Fruit fly (Drosophila melanogaster): Measurements from ENCODE around the gene CG9040.

Gene CG9040

DNA sequence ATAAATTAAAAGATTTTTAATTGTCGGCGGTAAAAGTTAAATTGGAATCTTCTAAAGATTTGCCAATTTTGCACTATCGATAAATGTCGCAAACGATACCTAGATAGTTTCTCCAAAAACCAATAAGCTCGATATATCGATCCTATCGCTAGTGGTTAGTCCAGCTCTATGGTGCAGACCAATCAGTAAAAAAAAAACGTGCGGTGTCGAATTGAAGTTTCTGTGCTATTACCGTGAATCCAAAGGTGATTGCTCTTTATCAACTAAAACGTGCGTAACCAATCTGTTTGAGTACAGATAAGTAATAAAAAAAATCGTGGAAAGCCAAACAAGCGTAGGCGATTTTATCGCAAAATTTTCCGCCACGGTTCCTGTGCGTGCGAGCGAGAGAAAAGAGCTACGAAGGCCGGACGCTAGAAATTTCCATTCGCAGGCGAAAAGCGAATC lies 49.2 kb downstream of the CG9040 start, which contains the start of gene Hsp110 (continued):
- no peak for TF ChIP-seq CG10321 (GFP tag; IDR thresholded peaks at IDR 0.05)
- no peak for TF ChIP-seq cad (GFP tag; optimal IDR thresholded peaks at IDR 0.05)
- TF ChIP-seq Hr3 (GFP tag; optimal IDR thresholded peaks at IDR 0.05) = no peak
- no peak for TF ChIP-seq jigr1 (GFP tag; IDR thresholded peaks at IDR 0.05)
- TF ChIP-seq B-H2 (GFP tag; optimal IDR thresholded peaks at IDR 0.05) = peak; percentile 45
- peak; percentile 5 for TF ChIP-seq Xbp1 (GFP tag; optimal IDR thresholded peaks at IDR 0.05)
- TF ChIP-seq Lpt (GFP tag; optimal IDR thresholded peaks at IDR 0.05) = no peak
- TF ChIP-seq wor (GFP tag; IDR thresholded peaks at IDR 0.05) = no peak
- no peak for TF ChIP-seq shn (GFP tag; optimal IDR thresholded peaks at IDR 0.05)
- TF ChIP-seq bcd (GFP tag; optimal IDR thresholded peaks at IDR 0.05) = no peak
- no peak for TF ChIP-seq chm (GFP tag; IDR thresholded peaks at IDR 0.05)
- TF ChIP-seq btn (GFP tag; optimal IDR thresholded peaks at IDR 0.05) = no peak
- TF ChIP-seq mam (GFP tag; optimal IDR thresholded peaks at IDR 0.05) = no peak
- TF ChIP-seq CG11696 (GFP tag; IDR thresholded peaks at IDR 0.05) = no peak
- TF ChIP-seq seq (GFP tag; IDR thresholded peaks at IDR 0.05) = no peak
- TF ChIP-seq twi (tag; optimal IDR thresholded peaks at IDR 0.05) = no peak
- TF ChIP-seq Fer2 (tag; optimal IDR thresholded peaks at IDR 0.05) = no peak
- TF ChIP-seq cas (GFP tag; IDR thresholded peaks at IDR 0.05) = no peak
- TF ChIP-seq ewg (GFP tag; optimal IDR thresholded peaks at IDR 0.05) = no peak
- no peak for TF ChIP-seq Deaf1 (tag; optimal IDR thresholded peaks at IDR 0.05)
- no peak for TF ChIP-seq CG11093 (GFP tag; IDR thresholded peaks at IDR 0.05)
- TF ChIP-seq abd-A (tag; optimal IDR thresholded peaks at IDR 0.05) = no peak
- no peak for TF ChIP-seq CG11085 (GFP tag; IDR thresholded peaks at IDR 0.05)
- TF ChIP-seq Nf-YC (tag; optimal IDR thresholded peaks at IDR 0.05) = peak; percentile 32
- TF ChIP-seq D (optimal IDR thresholded peaks at IDR 0.05) = no peak
- no peak for TF ChIP-seq D (GFP tag; optimal IDR thresholded peaks at IDR 0.05)
- TF ChIP-seq CG4404 (GFP tag; IDR thresholded peaks at IDR 0.05) = no peak
- peak; percentile 27 for TF ChIP-seq CG15601 (tag; optimal IDR thresholded peaks at IDR 0.05)
- peak; percentile 93 for TF ChIP-seq cwo (GFP tag; optimal IDR thresholded peaks at IDR 0.05)
- no peak for TF ChIP-seq slou (GFP tag; optimal IDR thresholded peaks at IDR 0.05)
- no peak for TF ChIP-seq toy (GFP tag; IDR thresholded peaks at IDR 0.05)
- peak; percentile 7 for TF ChIP-seq jumu (GFP tag; optimal IDR thresholded peaks at IDR 0.05)
- TF ChIP-seq Aef1 (GFP tag; IDR thresholded peaks at IDR 0.05) = no peak
- no peak for TF ChIP-seq CG11456 (GFP tag; IDR thresholded peaks at IDR 0.05)
- peak; percentile 76 for TF ChIP-seq CG15514 (GFP tag; optimal IDR thresholded peaks at IDR 0.05)
- peak; percentile 98 for TF ChIP-seq sqz (GFP tag; optimal IDR thresholded peaks at IDR 0.05)
- TF ChIP-seq croc (GFP tag; conservative IDR thresholded peaks at IDR 0.05) = no peak
- TF ChIP-seq caup (GFP tag; optimal IDR thresholded peaks at IDR 0.05; ENCODE audit: severe bottlenecking) = no peak
- peak; percentile 25 for TF ChIP-seq CG10979 (tag; optimal IDR thresholded peaks at IDR 0.05)
- TF ChIP-seq Myb (GFP tag; optimal IDR thresholded peaks at IDR 0.05) = peak; percentile 62
- TF ChIP-seq pros (GFP tag; optimal IDR thresholded peaks at IDR 0.05) = no peak
- TF ChIP-seq Sox102F (GFP tag; optimal IDR thresholded peaks at IDR 0.05) = no peak
- TF ChIP-seq Hr39 (optimal IDR thresholded peaks at IDR 0.05) = no peak
- TF ChIP-seq CG17912 (GFP tag; optimal IDR thresholded peaks at IDR 0.05) = peak; percentile 62
- no peak for TF ChIP-seq CG4854 (GFP tag; optimal IDR thresholded peaks at IDR 0.05)
- TF ChIP-seq Chrac-16 (GFP tag; optimal IDR thresholded peaks at IDR 0.05) = no peak
- no peak for TF ChIP-seq CG10462 (GFP tag; optimal IDR thresholded peaks at IDR 0.05)
- peak; percentile 37 for TF ChIP-seq Dek (tag; optimal IDR thresholded peaks at IDR 0.05)
- TF ChIP-seq emc (GFP tag; optimal IDR thresholded peaks at IDR 0.05) = no peak
- TF ChIP-seq Oaz (GFP tag; IDR thresholded peaks at IDR 0.05) = no peak
- TF ChIP-seq CG3281 (GFP tag; optimal IDR thresholded peaks at IDR 0.05) = no peak
- TF ChIP-seq eve (GFP tag; optimal IDR thresholded peaks at IDR 0.05) = no peak
- peak; percentile 99 for TF ChIP-seq tna (GFP tag; IDR thresholded peaks at IDR 0.05; ENCODE audit: partially characterized antibody)
